Fruit fly (Drosophila melanogaster) whole organism, embryonic: Measurements from ENCODE around the gene Dlip2.

Experiments used
- CG10274 ChIP-seq: fragments of 200-800 bp; sonication (Bioruptor generic); optimal IDR thresholded peaks from 3 replicates; lab custom pipeline; 2017; ENCODE audit warnings: missing biosample characterization, mild to moderate bottlenecking, missing genetic modification characterization
- CG10462 ChIP-seq: fragments of 200-800 bp; sonication (Bioruptor generic); optimal IDR thresholded peaks from 2 replicates; lab custom pipeline; 2016; ENCODE audit warnings: missing biosample characterization, missing genetic modification characterization
- CG12236 ChIP-seq: fragments of 200-800 bp; sonication (Bioruptor generic); optimal IDR thresholded peaks from 2 replicates; lab custom pipeline; 2016; ENCODE audit warnings: missing biosample characterization, missing genetic modification characterization
- CG17328 ChIP-seq: fragments of 200-800 bp; sonication (Bioruptor generic); IDR thresholded peaks from 2 replicates; pipeline ENCODE4 v1.3.6; 2022; ENCODE audit warnings: missing biosample characterization, missing genetic modification characterization
- CG9817 ChIP-seq: fragments of 200-800 bp; sonication (Bioruptor generic); optimal IDR thresholded peaks from 2 replicates; lab custom pipeline; 2018; ENCODE audit warnings: missing biosample characterization, mild to moderate bottlenecking, missing genetic modification characterization, moderate library complexity
- usp ChIP-seq: fragments of >200 bp; optimal IDR thresholded peaks from 2 replicates; lab custom pipeline; 2017; ENCODE audit warnings: missing biosample characterization, missing genetic modification characterization

DNA sequence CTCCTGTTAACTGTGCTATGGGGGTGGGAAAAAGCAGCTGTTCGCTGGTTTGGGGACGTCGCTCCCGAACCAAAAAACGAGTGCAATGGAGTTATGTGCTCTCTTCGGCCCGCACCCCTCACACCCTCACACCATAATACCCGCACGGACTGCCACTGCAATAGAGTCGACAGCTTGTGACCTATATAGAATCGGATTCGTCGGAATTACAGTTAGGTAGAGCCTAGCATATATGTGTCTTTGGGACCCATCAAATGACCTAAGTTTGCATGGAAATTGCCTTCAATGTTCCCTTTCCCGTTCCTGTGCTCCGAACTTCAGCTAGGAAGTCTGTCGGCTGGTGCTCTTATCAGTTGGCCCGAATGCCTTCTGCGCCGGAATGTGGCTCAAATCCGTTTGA lies 18.7 kb upstream of the Dlip2 start:
- TF ChIP-seq CG17328 (GFP tag; lab: Robert Waterston, UW) (no peak), CG10462 (GFP tag; lab: Kevin White, UChicago) (no peak), CG9817 (no peak), CG12236 (GFP tag; lab: Kevin White, UChicago) (no peak), usp (GFP tag; lab: Kevin White, UChicago) (no peak), CG10274 (GFP tag; lab: Kevin White, UChicago) (no peak)
